Worm (Caenorhabditis elegans): ENCODE measurements around the gene C17A2.3.

DNA sequence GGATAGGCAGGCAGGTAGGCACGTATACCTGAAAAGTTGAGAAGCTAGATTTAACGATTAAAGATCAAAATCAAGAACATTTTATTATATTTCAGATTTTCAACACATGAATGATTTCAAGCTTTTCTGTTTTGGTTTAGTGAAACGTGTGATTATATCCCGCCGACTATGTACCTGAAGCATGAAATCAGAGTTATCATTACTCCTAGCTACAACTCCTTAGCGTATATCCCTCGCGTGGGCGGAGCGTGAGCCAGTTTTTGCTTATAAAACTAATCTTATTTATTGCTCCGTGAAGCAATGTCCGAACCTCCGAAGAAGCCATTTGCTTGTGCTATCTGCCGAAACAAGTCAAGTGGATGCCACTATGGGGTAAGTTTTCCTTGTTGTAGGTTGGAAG lies 36.5 kb downstream of the C17A2.3 start, which contains the start of gene nhr-166:
- no peak for TF ChIP-seq snpc-4 (tag; optimal IDR thresholded peaks at IDR 0.05)
- TF ChIP-seq mep-1 (tag; optimal IDR thresholded peaks at IDR 0.05), result no peak
- TF ChIP-seq mab-5 (tag; optimal IDR thresholded peaks at IDR 0.05), result no peak
- TF ChIP-seq pha-4 (tag; optimal IDR thresholded peaks at IDR 0.05), result no peak
- TF ChIP-seq lsy-2 (tag; optimal IDR thresholded peaks at IDR 0.05), result no peak
- no peak for TF ChIP-seq unc-39 (tag; optimal IDR thresholded peaks at IDR 0.05)
- TF ChIP-seq elt-3 (tag; optimal IDR thresholded peaks at IDR 0.05), result no peak

Measured in whole organism, mixed stage, embryonic.